Worm (Caenorhabditis elegans) whole organism, L1 larva: ENCODE results near the gene irld-42.

Source experiments
- C16A3.4 ChIP-seq: fragments of 150-350 bp; optimal IDR thresholded peaks from 2 replicates; lab custom pipeline; 2014; ENCODE audit warnings: missing biosample characterization, missing genetic modification characterization
- C34B4.2 ChIP-seq: sonication (generic microtip); optimal IDR thresholded peaks from 2 replicates; lab custom pipeline; 2017; ENCODE audit warnings: mild to moderate bottlenecking, missing genetic modification characterization, missing compliant biosample characterization
- nhr-77 ChIP-seq: fragments of 150-350 bp; optimal IDR thresholded peaks from 2 replicates; lab custom pipeline; 2014; ENCODE audit warnings: missing biosample characterization, missing genetic modification characterization
- nhr-85 ChIP-seq: sonication (generic microtip); peaks from one replicate; lab custom pipeline; 2016; ENCODE audit warnings: missing genetic modification characterization, inconsistent platforms, missing compliant biosample characterization
- pqm-1 ChIP-seq: sonication (generic microtip); optimal IDR thresholded peaks from 3 replicates; lab custom pipeline; 2017; ENCODE audit warnings: missing biosample characterization, missing genetic modification characterization
- skn-1 ChIP-seq: fragments of 150-350 bp; optimal IDR thresholded peaks from 2 replicates; lab custom pipeline; 2014; ENCODE audit warnings: missing biosample characterization, missing genetic modification characterization
- vab-15 ChIP-seq: sonication (generic microtip); optimal IDR thresholded peaks from 2 replicates; lab custom pipeline; 2017; ENCODE audit warnings: missing genotype, mild to moderate bottlenecking, missing genetic modification characterization, missing compliant biosample characterization

ce11 chrV:1642199-1642598 is 26.1 kb upstream of the irld-42 start, which contains the start of gene Y46H3D.1:
- TF ChIP-seq nhr-77 (tag; lab: Kevin White, UChicago), result no peak
- TF ChIP-seq C16A3.4, result no peak
- no peak for TF ChIP-seq nhr-85 (tag; lab: Kevin White, UChicago)
- no peak for TF ChIP-seq pqm-1 (tag; lab: Kevin White, UChicago)
- TF ChIP-seq C34B4.2, result no peak
- TF ChIP-seq vab-15 (tag; lab: Kevin White, UChicago), result no peak
- no peak for TF ChIP-seq skn-1
